Worm (Caenorhabditis elegans) whole organism, early embryonic: ENCODE results near the gene ppt-1.

Source experiments
- B0310.2 ChIP-seq: sonication (generic microtip); optimal IDR thresholded peaks from 2 replicates; lab custom pipeline; 2016; ENCODE audit warnings: mild to moderate bottlenecking, missing genetic modification characterization, missing compliant biosample characterization
- F13C5.2 ChIP-seq: sonication (generic microtip); optimal IDR thresholded peaks from 2 replicates; lab custom pipeline; 2017; ENCODE audit warnings: mild to moderate bottlenecking, missing genetic modification characterization, inconsistent platforms, missing compliant biosample characterization
- aly-1 ChIP-seq: sonication (generic microtip); optimal IDR thresholded peaks from 2 replicates; lab custom pipeline; 2016; ENCODE audit warnings: missing genetic modification characterization, missing compliant biosample characterization
- ama-1 ChIP-seq: fragments of 150-350 bp; optimal IDR thresholded peaks from 2 replicates; lab custom pipeline; 2014
- ceh-13 ChIP-seq: fragments of 200-800 bp; sonication (Bioruptor generic); optimal IDR thresholded peaks from 2 replicates; lab custom pipeline; 2018; ENCODE audit warnings: mild to moderate bottlenecking, missing genetic modification characterization, missing compliant biosample characterization
- ceh-36 ChIP-seq: sonication (generic microtip); optimal IDR thresholded peaks from 2 replicates; lab custom pipeline; 2016; ENCODE audit warnings: missing genetic modification characterization, inconsistent platforms, missing compliant biosample characterization
- ets-7 ChIP-seq: sonication (generic microtip); optimal IDR thresholded peaks from 2 replicates; lab custom pipeline; 2016; ENCODE audit warnings: missing genotype, missing genetic modification characterization, missing compliant biosample characterization
- flt-1 ChIP-seq: fragments of 200-800 bp; sonication (Bioruptor generic); IDR thresholded peaks from 2 replicates; pipeline ENCODE4 v1.3.6; 2022; ENCODE audit warnings: missing genetic modification characterization, missing compliant biosample characterization
- hmbx-1 ChIP-seq: sonication (generic microtip); optimal IDR thresholded peaks from 2 replicates; lab custom pipeline; 2016; ENCODE audit warnings: mild to moderate bottlenecking, missing genetic modification characterization, missing compliant biosample characterization
- hmg-4 ChIP-seq: fragments of 200-800 bp; sonication (Bioruptor generic); optimal IDR thresholded peaks from 2 replicates; lab custom pipeline; 2018; ENCODE audit warnings: mild to moderate bottlenecking, missing genetic modification characterization, missing compliant biosample characterization
- hnd-1 ChIP-seq: sonication (generic microtip); optimal IDR thresholded peaks from 2 replicates; lab custom pipeline; 2016; ENCODE audit warnings: missing genetic modification characterization, missing compliant biosample characterization
- pes-1 ChIP-seq: fragments of 200-800 bp; sonication (Bioruptor generic); IDR thresholded peaks from 2 replicates; pipeline ENCODE4 v1.3.6; 2022; ENCODE audit warnings: missing genetic modification reagents, missing genetic modification characterization, missing compliant biosample characterization
- scrt-1 ChIP-seq: fragments of 200-800 bp; sonication (Bioruptor generic); IDR thresholded peaks from 2 replicates; pipeline ENCODE4 v1.3.6; 2022; ENCODE audit warnings: missing genetic modification characterization, missing compliant biosample characterization
- sea-1 ChIP-seq: fragments of 200-800 bp; sonication (Bioruptor generic); conservative IDR thresholded peaks from 2 replicates; pipeline ENCODE4 v1.3.6; 2022; ENCODE audit warnings: missing genetic modification characterization, missing compliant biosample characterization
- tbx-11 ChIP-seq: fragments of 200-800 bp; sonication (Bioruptor generic); IDR thresholded peaks from 2 replicates; pipeline ENCODE4 v1.3.6; 2022; ENCODE audit warnings: missing genetic modification characterization, missing compliant biosample characterization
- tbx-37 ChIP-seq: fragments of 200-800 bp; sonication (Bioruptor generic); conservative IDR thresholded peaks from 2 replicates; pipeline ENCODE4 v1.3.6; 2022; ENCODE audit warnings: missing genetic modification reagents, missing genetic modification characterization, missing compliant biosample characterization
- tra-4 ChIP-seq: sonication (generic microtip); optimal IDR thresholded peaks from 2 replicates; lab custom pipeline; 2017; ENCODE audit warnings: missing genetic modification characterization, missing compliant biosample characterization

Gene ppt-1

DNA sequence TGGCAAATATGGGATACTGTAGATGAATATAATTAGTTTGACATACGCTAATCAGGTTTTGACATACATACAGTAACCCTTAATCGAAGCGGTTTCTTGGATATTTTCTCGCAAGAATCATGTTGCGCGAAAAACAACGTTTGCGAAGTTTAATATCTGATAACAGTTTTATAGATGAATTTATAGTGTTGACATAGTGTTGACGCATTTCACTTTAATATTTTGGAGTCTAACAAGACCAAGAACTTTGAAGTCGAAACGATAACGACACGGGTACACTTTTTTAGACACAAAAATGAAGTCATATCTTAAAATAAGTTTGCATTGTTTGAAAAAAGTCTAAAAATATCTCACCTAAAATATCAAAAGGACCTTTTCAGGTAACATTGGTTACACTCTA, 9.8 kb downstream of the ppt-1 start:
- no peak for TF ChIP-seq flt-1 (GFP tag; lab: Robert Waterston, UW)
- TF ChIP-seq pes-1 (GFP tag; lab: Robert Waterston, UW) = no peak
- TF ChIP-seq hmbx-1 = no peak
- TF ChIP-seq aly-1 = no peak
- TF ChIP-seq hnd-1 (tag; lab: Kevin White, UChicago) = no peak
- TF ChIP-seq B0310.2 (tag; lab: Kevin White, UChicago) = no peak
- no peak for TF ChIP-seq sea-1 (GFP tag; lab: Robert Waterston, UW)
- TF ChIP-seq ama-1 (lab: Kevin White, UChicago) = no peak
- no peak for TF ChIP-seq tra-4 (tag; lab: Kevin White, UChicago)
- TF ChIP-seq tbx-37 = no peak
- TF ChIP-seq hmg-4 (GFP tag; lab: Kevin White, UChicago) = no peak
- TF ChIP-seq F13C5.2 = no peak
- no peak for TF ChIP-seq ets-7
- no peak for TF ChIP-seq ceh-13 (GFP tag; lab: Kevin White, UChicago)
- no peak for TF ChIP-seq tbx-11 (GFP tag; lab: Robert Waterston, UW)
- no peak for TF ChIP-seq ceh-36 (tag; lab: Kevin White, UChicago)
- TF ChIP-seq scrt-1 (GFP tag; lab: Robert Waterston, UW) = no peak

DNA sequence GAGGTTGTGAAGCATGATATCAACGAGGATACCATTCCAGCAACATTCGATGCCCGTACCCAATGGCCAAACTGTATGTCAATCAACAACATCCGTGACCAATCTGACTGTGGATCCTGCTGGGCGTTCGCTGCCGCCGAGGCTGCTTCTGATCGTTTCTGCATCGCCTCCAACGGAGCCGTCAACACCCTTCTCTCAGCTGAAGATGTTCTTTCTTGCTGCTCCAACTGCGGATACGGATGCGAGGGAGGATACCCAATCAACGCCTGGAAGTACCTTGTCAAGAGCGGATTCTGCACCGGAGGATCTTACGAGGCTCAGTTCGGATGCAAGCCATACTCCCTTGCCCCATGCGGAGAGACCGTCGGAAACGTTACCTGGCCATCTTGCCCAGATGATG, 11.2 kb downstream of the ppt-1 start:
- TF ChIP-seq ets-7 (no peak), tbx-11 (GFP tag; lab: Robert Waterston, UW) (no peak), hmg-4 (GFP tag; lab: Kevin White, UChicago) (no peak), F13C5.2 (no peak), aly-1 (no peak), ama-1 (lab: Kevin White, UChicago) (no peak), tra-4 (tag; lab: Kevin White, UChicago) (no peak), ceh-36 (tag; lab: Kevin White, UChicago) (no peak), ceh-13 (GFP tag; lab: Kevin White, UChicago) (no peak), hmbx-1 (no peak), sea-1 (GFP tag; lab: Robert Waterston, UW) (no peak), flt-1 (GFP tag; lab: Robert Waterston, UW) (no peak), hnd-1 (tag; lab: Kevin White, UChicago) (no peak), pes-1 (GFP tag; lab: Robert Waterston, UW) (no peak)

DNA sequence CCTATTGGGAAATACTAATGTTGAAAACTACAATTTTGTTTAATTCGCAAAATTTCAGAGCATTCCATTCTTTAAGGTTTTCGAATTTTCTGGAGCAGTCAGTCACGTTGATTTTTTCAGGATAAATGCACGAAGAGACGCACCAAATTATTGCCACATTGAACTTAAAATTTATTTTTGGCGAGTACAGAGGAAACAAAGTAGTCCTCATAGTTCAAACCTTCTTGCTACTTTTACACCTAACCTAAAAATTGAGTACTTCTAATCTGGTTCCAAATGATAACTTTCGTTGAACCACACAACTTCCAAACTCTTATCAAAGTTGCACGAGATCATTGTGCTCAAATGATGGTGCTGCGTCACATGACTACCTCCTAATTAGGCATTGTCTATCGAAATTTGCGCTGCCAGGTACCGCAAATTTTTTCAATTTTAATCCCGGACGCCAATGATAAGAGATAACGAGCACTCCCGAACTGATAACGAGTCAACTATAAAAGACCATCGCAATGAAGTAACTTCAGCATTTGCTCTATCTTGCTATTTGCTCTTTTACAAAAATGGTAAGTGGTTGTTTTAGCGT, 11.9 kb downstream of the ppt-1 start, which contains the start of gene cpr-4:
TSS of gene cpr-4 (plus strand) at position 523 of the 583 bp plus-strand sequence.
- no peak for TF ChIP-seq hmbx-1
- no peak for TF ChIP-seq sea-1 (GFP tag; lab: Robert Waterston, UW)
- no peak for TF ChIP-seq hnd-1 (tag; lab: Kevin White, UChicago)
- no peak for TF ChIP-seq ceh-36 (tag; lab: Kevin White, UChicago)
- TF ChIP-seq tbx-37 = no peak
- no peak for TF ChIP-seq hmg-4 (GFP tag; lab: Kevin White, UChicago)
- TF ChIP-seq F13C5.2 = no peak
- TF ChIP-seq ets-7 = no peak
- TF ChIP-seq tbx-11 (GFP tag; lab: Robert Waterston, UW) = no peak
- TF ChIP-seq tra-4 (tag; lab: Kevin White, UChicago) = no peak
- TF ChIP-seq pes-1 (GFP tag; lab: Robert Waterston, UW) = no peak
- no peak for TF ChIP-seq scrt-1 (GFP tag; lab: Robert Waterston, UW)
- no peak for TF ChIP-seq aly-1

DNA sequence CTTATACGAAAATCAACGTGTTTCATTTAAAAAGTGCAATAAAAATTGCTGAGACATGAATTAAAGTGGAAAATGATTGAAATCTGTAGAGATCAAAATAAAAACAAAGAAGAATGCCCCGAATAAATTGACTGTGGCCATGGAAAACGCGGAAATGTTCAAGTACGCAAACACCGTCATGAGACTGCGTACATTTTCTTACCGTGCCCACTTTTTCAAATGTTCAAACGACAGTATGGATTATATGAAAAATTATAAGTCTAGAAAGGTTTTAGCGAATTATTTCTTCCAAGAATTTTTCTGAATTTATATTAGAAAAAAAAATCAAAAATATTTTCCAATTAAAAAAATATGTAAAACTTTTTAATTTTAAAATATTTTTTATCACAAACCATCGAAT, 14.6 kb downstream of the ppt-1 start:
- TF ChIP-seq flt-1 (GFP tag; lab: Robert Waterston, UW) (no peak), ceh-13 (GFP tag; lab: Kevin White, UChicago) (no peak), hmbx-1 (no peak), scrt-1 (GFP tag; lab: Robert Waterston, UW) (no peak), hnd-1 (tag; lab: Kevin White, UChicago) (no peak), B0310.2 (tag; lab: Kevin White, UChicago) (no peak), tbx-37 (no peak), tra-4 (tag; lab: Kevin White, UChicago) (no peak), F13C5.2 (no peak), ama-1 (lab: Kevin White, UChicago) (no peak), hmg-4 (GFP tag; lab: Kevin White, UChicago) (no peak), sea-1 (GFP tag; lab: Robert Waterston, UW) (no peak), pes-1 (GFP tag; lab: Robert Waterston, UW) (no peak), ets-7 (no peak)

- no peak for TF ChIP-seq hmbx-1
- TF ChIP-seq ets-7 = no peak
- TF ChIP-seq F13C5.2 = no peak
- TF ChIP-seq sea-1 (GFP tag; lab: Robert Waterston, UW) = no peak
- TF ChIP-seq hnd-1 (tag; lab: Kevin White, UChicago) = no peak
- TF ChIP-seq tbx-11 (GFP tag; lab: Robert Waterston, UW) = no peak
- no peak for TF ChIP-seq B0310.2 (tag; lab: Kevin White, UChicago)
Measured at ce11 chrV:6611058-6611457, 15.1 kb downstream of the ppt-1 start, which contains the start of gene gon-14. Gene gon-14 (minus strand): TSS chrV:6611158.

DNA sequence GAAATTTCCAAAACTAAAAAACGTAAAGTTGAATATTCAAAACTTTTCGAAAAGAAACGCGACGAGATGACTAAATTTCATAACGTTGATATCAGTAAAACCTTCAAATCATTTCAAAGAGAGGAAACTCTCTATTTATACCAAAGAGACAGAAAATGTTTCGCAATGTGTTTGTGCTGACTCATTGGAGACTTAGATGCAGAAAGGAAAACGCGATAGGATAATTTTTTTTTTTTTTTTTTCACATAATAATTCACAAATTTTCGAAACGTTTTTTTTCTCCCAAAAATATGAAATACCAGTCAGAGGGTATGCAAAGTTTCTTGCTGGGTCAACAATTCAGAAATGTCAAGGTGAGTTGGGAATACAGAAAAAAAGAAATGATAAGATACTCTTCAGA, 19.9 kb downstream of the ppt-1 start:
- TF ChIP-seq hnd-1 (tag; lab: Kevin White, UChicago) = no peak
- TF ChIP-seq ceh-13 (GFP tag; lab: Kevin White, UChicago) = no peak
- TF ChIP-seq tra-4 (tag; lab: Kevin White, UChicago) = no peak
- no peak for TF ChIP-seq ama-1 (lab: Kevin White, UChicago)
- no peak for TF ChIP-seq F13C5.2
- TF ChIP-seq B0310.2 (tag; lab: Kevin White, UChicago) = no peak
- no peak for TF ChIP-seq tbx-11 (GFP tag; lab: Robert Waterston, UW)
- no peak for TF ChIP-seq tbx-37
- TF ChIP-seq flt-1 (GFP tag; lab: Robert Waterston, UW) = no peak
- TF ChIP-seq aly-1 = no peak
- TF ChIP-seq pes-1 (GFP tag; lab: Robert Waterston, UW) = no peak
- no peak for TF ChIP-seq hmg-4 (GFP tag; lab: Kevin White, UChicago)
- no peak for TF ChIP-seq hmbx-1

- TF ChIP-seq ets-7 (no peak), hmbx-1 (no peak), hnd-1 (tag; lab: Kevin White, UChicago) (no peak), hmg-4 (GFP tag; lab: Kevin White, UChicago) (no peak), B0310.2 (tag; lab: Kevin White, UChicago) (no peak), aly-1 (no peak), tbx-37 (no peak), sea-1 (GFP tag; lab: Robert Waterston, UW) (no peak), pes-1 (GFP tag; lab: Robert Waterston, UW) (no peak), flt-1 (GFP tag; lab: Robert Waterston, UW) (no peak), ceh-13 (GFP tag; lab: Kevin White, UChicago) (no peak), ama-1 (lab: Kevin White, UChicago) (no peak), scrt-1 (GFP tag; lab: Robert Waterston, UW) (no peak), ceh-36 (tag; lab: Kevin White, UChicago) (no peak), tra-4 (tag; lab: Kevin White, UChicago) (no peak), F13C5.2 (no peak)
Measured at ce11 chrV:6605275-6605674, 20.9 kb downstream of the ppt-1 start, which contains the start of gene ZK1055.7. Gene ZK1055.7 (minus strand): TSS chrV:6605375.
